Worm (Caenorhabditis elegans) whole organism, mixed stage, embryonic: ENCODE data around the gene C07A9.12.

Source experiments
- bed-3 ChIP-seq: fragments of 200-800 bp; sonication (Bioruptor generic); optimal IDR thresholded peaks from 3 replicates; lab custom pipeline; 2018; ENCODE audit warnings: mild to moderate bottlenecking, missing genetic modification characterization, moderate library complexity, missing compliant biosample characterization
- ces-1 ChIP-seq: fragments of 150-350 bp; optimal IDR thresholded peaks from 2 replicates; lab custom pipeline; 2014; ENCODE audit warnings: missing biosample characterization, missing genetic modification reagents, missing genetic modification characterization
- lin-13 ChIP-seq: fragments of 150-350 bp; optimal IDR thresholded peaks from 2 replicates; lab custom pipeline; 2014; ENCODE audit warnings: missing biosample characterization, missing genetic modification characterization
- nhr-12 ChIP-seq: fragments of 150-350 bp; optimal IDR thresholded peaks from 2 replicates; lab custom pipeline; 2014; ENCODE audit warnings: missing biosample characterization, missing genetic modification characterization
- nhr-2 ChIP-seq: fragments of 150-350 bp; optimal IDR thresholded peaks from 2 replicates; lab custom pipeline; 2014; ENCODE audit warnings: missing biosample characterization, missing genetic modification characterization
- nhr-28 ChIP-seq: fragments of 150-350 bp; optimal IDR thresholded peaks from 2 replicates; lab custom pipeline; 2014; ENCODE audit warnings: missing biosample characterization, missing genetic modification characterization
- snpc-4 ChIP-seq: fragments of 150-350 bp; optimal IDR thresholded peaks from 2 replicates; lab custom pipeline; 2014; ENCODE audit warnings: missing biosample characterization, missing genetic modification characterization
- unc-39 ChIP-seq: fragments of 150-350 bp; optimal IDR thresholded peaks from 2 replicates; lab custom pipeline; 2014; ENCODE audit warnings: missing biosample characterization, missing genetic modification characterization
- unc-62 ChIP-seq: fragments of 150-350 bp; optimal IDR thresholded peaks from 2 replicates; lab custom pipeline; 2014; ENCODE audit warnings: missing biosample characterization, missing genetic modification reagents, missing genetic modification characterization
- ztf-11 ChIP-seq: fragments of 150-350 bp; optimal IDR thresholded peaks from 2 replicates; lab custom pipeline; 2014; ENCODE audit warnings: missing biosample characterization, missing genetic modification characterization

- TF ChIP-seq unc-62 (no peak), bed-3 (GFP tag; lab: Kevin White, UChicago) (no peak), ztf-11 (no peak), nhr-28 (tag; lab: Kevin White, UChicago) (no peak), nhr-12 (no peak), lin-13 (tag; lab: Kevin White, UChicago) (no peak), unc-39 (tag; lab: Kevin White, UChicago) (no peak), ces-1 (GFP tag; lab: Kevin White, UChicago) (no peak), nhr-2 (no peak), snpc-4 (tag; lab: Kevin White, UChicago) (no peak)
Measured at ce11 chrIII:9746665-9747064, 19.3 kb upstream of the C07A9.12 start.
